Fruit fly (Drosophila melanogaster) whole organism, adult: ENCODE results near the gene Mco1.

Experiments
- CG11617 ChIP-seq: fragments of 200-800 bp; sonication (Bioruptor generic); optimal IDR thresholded peaks from 2 replicates; lab custom pipeline; 2017; ENCODE audit warnings: mild to moderate bottlenecking, missing biosample characterization, missing genetic modification reagents, missing genetic modification characterization
- CG14711 ChIP-seq: fragments of 200-800 bp; sonication (Bioruptor generic); optimal IDR thresholded peaks from 2 replicates; lab custom pipeline; 2018; ENCODE audit warnings: missing biosample characterization, mild to moderate bottlenecking, missing genetic modification characterization, moderate library complexity
- CG1620 ChIP-seq: fragments of 200-800 bp; sonication (Bioruptor generic); optimal IDR thresholded peaks from 2 replicates; lab custom pipeline; 2016; ENCODE audit warnings: missing biosample characterization, missing genetic modification characterization
- CG7045 ChIP-seq: fragments of 200-800 bp; sonication (Bioruptor generic); optimal IDR thresholded peaks from 2 replicates; lab custom pipeline; 2017; ENCODE audit warnings: missing biosample characterization, mild to moderate bottlenecking, missing genetic modification characterization
- Crg-1 ChIP-seq: fragments of 200-800 bp; sonication (Bioruptor generic); optimal IDR thresholded peaks from 2 replicates; lab custom pipeline; 2016; ENCODE audit warnings: missing biosample characterization, missing genetic modification characterization
- tj ChIP-seq: fragments of 200-800 bp; sonication (Bioruptor generic); optimal IDR thresholded peaks from 3 replicates; lab custom pipeline; 2017; ENCODE audit warnings: missing biosample characterization, mild to moderate bottlenecking, missing genetic modification characterization, moderate library complexity

DNA sequence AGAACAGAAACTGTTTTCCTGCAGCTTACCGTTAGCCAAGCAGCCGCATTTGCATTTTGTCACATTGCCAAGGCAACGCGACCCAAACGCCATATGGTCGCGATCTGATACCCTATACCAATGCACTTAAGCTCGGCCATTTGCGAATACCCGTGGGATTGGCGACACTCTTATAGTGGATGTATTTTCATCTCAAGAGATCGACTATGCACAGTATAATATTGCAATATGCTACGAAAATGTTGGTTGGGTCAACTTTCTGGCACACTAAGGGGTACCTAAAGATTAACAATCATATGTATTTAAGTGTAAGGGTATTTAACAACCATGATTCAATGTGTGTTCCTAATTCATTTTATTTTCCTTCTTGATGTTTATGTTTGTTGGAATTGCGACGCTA lies 21.8 kb downstream of the Mco1 start:
- TF ChIP-seq tj (GFP tag; lab: Kevin White, UChicago), result peak; percentile 42
- no peak for TF ChIP-seq CG7045 (GFP tag; lab: Kevin White, UChicago)
- TF ChIP-seq CG1620 (GFP tag; lab: Kevin White, UChicago), result no peak
- TF ChIP-seq Crg-1 (GFP tag; lab: Kevin White, UChicago), result no peak
- TF ChIP-seq CG14711 (tag; lab: Kevin White, UChicago), result peak; percentile 23
- no peak for TF ChIP-seq CG11617 (GFP tag; lab: Kevin White, UChicago)
